Fruit fly (Drosophila melanogaster) whole organism, embryonic: Measurements from ENCODE around the gene CG43896.

Experiments used
- Aef1 ChIP-seq: fragments of 200-800 bp; sonication (Bioruptor generic); IDR thresholded peaks from 3 replicates; pipeline ENCODE4 v1.3.6; 2022; ENCODE audit warnings: missing biosample characterization, missing genetic modification characterization
- Awh ChIP-seq: fragments of 200-800 bp; sonication (Bioruptor generic); IDR thresholded peaks from 2 replicates; pipeline ENCODE4, ENCODE4 v1.3.6; 2022; ENCODE audit warnings: missing biosample characterization, missing genetic modification characterization
- BEAF-32 ChIP-seq: fragments of 200-800 bp; sonication (Bioruptor generic); optimal IDR thresholded peaks from 3 replicates; lab custom pipeline; 2017; ENCODE audit warnings: missing biosample characterization, missing genetic modification characterization, mild to moderate bottlenecking, moderate library complexity, missing genetic modification reagents
- CG1024 ChIP-seq: fragments of 200-800 bp; sonication (Bioruptor generic); IDR thresholded peaks from 2 replicates; pipeline ENCODE4 v1.3.6; 2022; ENCODE audit warnings: missing biosample characterization, missing genetic modification characterization
- CG10321 ChIP-seq: fragments of 200-800 bp; sonication (Bioruptor generic); IDR thresholded peaks from 2 replicates; pipeline ENCODE4 v1.3.6; 2022; ENCODE audit warnings: missing biosample characterization, missing genetic modification characterization
- CG10462 ChIP-seq: fragments of 200-800 bp; sonication (Bioruptor generic); optimal IDR thresholded peaks from 2 replicates; lab custom pipeline; 2016; ENCODE audit warnings: missing biosample characterization, missing genetic modification characterization
- CG10979 ChIP-seq: fragments of 200-800 bp; sonication (Bioruptor generic); optimal IDR thresholded peaks from 2 replicates; lab custom pipeline; 2018; ENCODE audit warnings: missing biosample characterization, mild to moderate bottlenecking, missing genetic modification characterization, moderate library complexity
- CG15601 ChIP-seq: fragments of 200-800 bp; sonication (Bioruptor generic); optimal IDR thresholded peaks from 3 replicates; lab custom pipeline; 2019; ENCODE audit warnings: missing biosample characterization, mild to moderate bottlenecking, missing genetic modification characterization, moderate library complexity
- CG1602 ChIP-seq: fragments of 200-800 bp; sonication (Bioruptor generic); optimal IDR thresholded peaks from 3 replicates; lab custom pipeline; 2016; ENCODE audit warnings: missing biosample characterization, missing genetic modification characterization
- CG17912 ChIP-seq: fragments of 200-800 bp; sonication (Bioruptor generic); optimal IDR thresholded peaks from 2 replicates; lab custom pipeline; 2018; ENCODE audit warnings: missing biosample characterization, mild to moderate bottlenecking, missing genetic modification characterization
- CG18476 ChIP-seq: fragments of 200-800 bp; sonication (Bioruptor generic); optimal IDR thresholded peaks from 2 replicates; lab custom pipeline; 2016; ENCODE audit warnings: missing biosample characterization, mild to moderate bottlenecking, missing genetic modification characterization
- CG2116 ChIP-seq: fragments of 200-800 bp; sonication (Bioruptor generic); optimal IDR thresholded peaks from 3 replicates; lab custom pipeline; 2018; ENCODE audit warnings: missing biosample characterization, mild to moderate bottlenecking, missing genetic modification characterization
- CG31388 ChIP-seq: fragments of 200-800 bp; sonication (Bioruptor generic); optimal IDR thresholded peaks from 2 replicates; lab custom pipeline; 2016; ENCODE audit warnings: missing biosample characterization, missing genetic modification characterization
- CG3281 ChIP-seq: fragments of 200-800 bp; sonication (Bioruptor generic); optimal IDR thresholded peaks from 3 replicates; lab custom pipeline; 2017; ENCODE audit warnings: missing biosample characterization, mild to moderate bottlenecking, missing genetic modification characterization
- CG42726 ChIP-seq: fragments of 200-800 bp; sonication (Bioruptor generic); IDR thresholded peaks from 2 replicates; pipeline ENCODE4 v1.3.6; 2022; ENCODE audit warnings: missing biosample characterization, missing genetic modification characterization; ENCODE audit not compliant: partially characterized antibody
- CG4854 ChIP-seq: fragments of 200-800 bp; sonication (Bioruptor generic); optimal IDR thresholded peaks from 2 replicates; lab custom pipeline; 2016; ENCODE audit warnings: missing biosample characterization, missing genetic modification characterization, inconsistent platforms
- CG6765 ChIP-seq: fragments of 200-800 bp; sonication (Bioruptor generic); optimal IDR thresholded peaks from 3 replicates; lab custom pipeline; 2017; ENCODE audit warnings: missing biosample characterization, mild to moderate bottlenecking, missing genetic modification characterization
- CG8388 ChIP-seq: fragments of 200-800 bp; sonication (Bioruptor generic); optimal IDR thresholded peaks from 2 replicates; lab custom pipeline; 2019; ENCODE audit warnings: missing biosample characterization, mild to moderate bottlenecking, missing genetic modification characterization, moderate library complexity
- CG9932 ChIP-seq: fragments of 200-800 bp; sonication (Bioruptor generic); IDR thresholded peaks from 2 replicates; pipeline ENCODE4 v1.3.6; 2022; ENCODE audit warnings: missing biosample characterization, missing genetic modification characterization
- Chrac-16 ChIP-seq: fragments of 200-800 bp; sonication (Bioruptor generic); optimal IDR thresholded peaks from 3 replicates; lab custom pipeline; 2016; ENCODE audit warnings: missing biosample characterization, missing genetic modification characterization
- D ChIP-seq, 2 experiments: fragments of 200-800 bp in 1 of 2; fragments of >200 bp in 1 of 2; sonication (Bioruptor generic) in 1 of 2; optimal IDR thresholded peaks; 2 replicates in 1 of 2; 3 replicates in 1 of 2; lab custom pipeline; 2017; ENCODE audit warnings: mild to moderate bottlenecking in 1 of 2, missing biosample characterization in 1 of 2, missing genetic modification characterization in 1 of 2, missing genetic modification reagents in 1 of 2
- D19A ChIP-seq: fragments of 200-800 bp; optimal IDR thresholded peaks from 3 replicates; lab custom pipeline; 2019; ENCODE audit warnings: missing biosample characterization, mild to moderate bottlenecking, missing genetic modification characterization, moderate library complexity
- D19B ChIP-seq: fragments of 200-800 bp; sonication (Bioruptor generic); optimal IDR thresholded peaks from 2 replicates; lab custom pipeline; 2017; ENCODE audit warnings: missing biosample characterization, mild to moderate bottlenecking, missing genetic modification characterization
- Doc2 ChIP-seq: fragments of 200-800 bp; sonication (Bioruptor generic); IDR thresholded peaks from 2 replicates; pipeline ENCODE4 v1.3.6; 2022; ENCODE audit warnings: missing biosample characterization, missing genetic modification characterization
- ERR ChIP-seq: fragments of 200-800 bp; sonication (Bioruptor generic); optimal IDR thresholded peaks from 2 replicates; lab custom pipeline; 2016; ENCODE audit warnings: missing biosample characterization, missing genetic modification characterization
- Elba2 ChIP-seq: fragments of 200-800 bp; sonication (Bioruptor generic); optimal IDR thresholded peaks from 3 replicates; lab custom pipeline; 2016; ENCODE audit warnings: missing biosample characterization, missing genetic modification characterization
- HmgZ ChIP-seq: fragments of 200-800 bp; sonication (Bioruptor generic); optimal IDR thresholded peaks from 2 replicates; lab custom pipeline; 2018; ENCODE audit warnings: missing biosample characterization, mild to moderate bottlenecking, missing genetic modification characterization
- Jarid2 ChIP-seq: fragments of 200-800 bp; sonication (Bioruptor generic); optimal IDR thresholded peaks from 3 replicates; lab custom pipeline; 2017; ENCODE audit warnings: mild to moderate bottlenecking, missing biosample characterization, missing genetic modification reagents, missing genetic modification characterization
- Lpt ChIP-seq: fragments of >200 bp; optimal IDR thresholded peaks from 2 replicates; lab custom pipeline; 2018; ENCODE audit warnings: missing biosample characterization, missing genetic modification characterization
- PHDP ChIP-seq: fragments of 200-800 bp; sonication (Bioruptor generic); optimal IDR thresholded peaks from 3 replicates; lab custom pipeline; 2018; ENCODE audit warnings: missing biosample characterization, mild to moderate bottlenecking, missing genetic modification characterization, moderate library complexity
- Ptx1 ChIP-seq: fragments of 200-800 bp; sonication (Bioruptor generic); IDR thresholded peaks from 2 replicates; pipeline ENCODE4 v1.3.6; 2022; ENCODE audit warnings: missing biosample characterization, missing genetic modification characterization
- Side ChIP-seq: fragments of 200-800 bp; sonication (Bioruptor generic); optimal IDR thresholded peaks from 2 replicates; lab custom pipeline; 2016; ENCODE audit warnings: missing biosample characterization, missing genetic modification characterization
- Sry-β ChIP-seq: fragments of 200-800 bp; sonication (Bioruptor generic); optimal IDR thresholded peaks from 2 replicates; lab custom pipeline; 2018; ENCODE audit warnings: missing biosample characterization, mild to moderate bottlenecking, missing genetic modification characterization, moderate library complexity
- Ssrp ChIP-seq: fragments of 200-800 bp; sonication (Bioruptor generic); optimal IDR thresholded peaks from 2 replicates; lab custom pipeline; 2018; ENCODE audit warnings: missing biosample characterization, mild to moderate bottlenecking, missing genetic modification characterization, moderate library complexity
- bab2 ChIP-seq: fragments of 200-800 bp; sonication (Bioruptor generic); optimal IDR thresholded peaks from 2 replicates; lab custom pipeline; 2016; ENCODE audit warnings: missing biosample characterization, missing genetic modification characterization
- bbx ChIP-seq: fragments of 200-800 bp; sonication (Bioruptor generic); IDR thresholded peaks from 2 replicates; pipeline ENCODE4 v1.3.6; 2022; ENCODE audit warnings: missing biosample characterization, missing genetic modification characterization; ENCODE audit not compliant: partially characterized antibody
- disco-r ChIP-seq: fragments of 200-800 bp; sonication (Bioruptor generic); optimal IDR thresholded peaks from 2 replicates; lab custom pipeline; 2016; ENCODE audit warnings: missing biosample characterization, missing genetic modification characterization
- gcm2 ChIP-seq: fragments of 200-800 bp; sonication (Bioruptor generic); optimal IDR thresholded peaks from 2 replicates; lab custom pipeline; 2016; ENCODE audit warnings: missing biosample characterization, missing genetic modification characterization
- h ChIP-seq: fragments of >200 bp; optimal IDR thresholded peaks from 2 replicates; lab custom pipeline; 2017
- ham ChIP-seq: fragments of 200-800 bp; sonication (Bioruptor generic); IDR thresholded peaks from 2 replicates; pipeline ENCODE4 v1.3.6; 2022; ENCODE audit warnings: missing biosample characterization, missing genetic modification characterization
- her ChIP-seq: fragments of 200-800 bp; sonication (Bioruptor generic); optimal IDR thresholded peaks from 2 replicates; lab custom pipeline; 2016; ENCODE audit warnings: missing biosample characterization, missing genetic modification characterization
- nom ChIP-seq: fragments of 200-800 bp; sonication (Bioruptor generic); optimal IDR thresholded peaks from 2 replicates; lab custom pipeline; 2017; ENCODE audit warnings: missing biosample characterization, missing genetic modification characterization, mild to moderate bottlenecking, moderate library complexity, missing genetic modification reagents
- pan ChIP-seq, 4 experiments: fragments of >200 bp in 3 of 4; fragments of 200-800 bp in 1 of 4; sonication (Bioruptor generic) in 1 of 4; optimal IDR thresholded peaks in 3 of 4; IDR thresholded peaks in 1 of 4; 2 replicates each; pipeline versions ENCODE4 v1.3.6 to Lab custom; 2017 to 2022; ENCODE audit warnings: missing biosample characterization in 2 of 4, missing genetic modification characterization in 2 of 4, mixed read lengths in 1 of 4
- tgo ChIP-seq: fragments of 200-800 bp; sonication (Bioruptor generic); IDR thresholded peaks from 3 replicates; pipeline ENCODE4 v1.3.6; 2022; ENCODE audit warnings: missing biosample characterization, missing genetic modification characterization
- tio ChIP-seq: fragments of 200-800 bp; sonication (Bioruptor generic); optimal IDR thresholded peaks from 2 replicates; lab custom pipeline; 2017; ENCODE audit warnings: missing biosample characterization, missing genetic modification characterization, inconsistent platforms
- trem ChIP-seq: fragments of 200-800 bp; optimal IDR thresholded peaks from 3 replicates; lab custom pipeline; 2019; ENCODE audit warnings: missing biosample characterization, mild to moderate bottlenecking, missing genetic modification characterization, moderate library complexity
- twi ChIP-seq: fragments of 200-800 bp; optimal IDR thresholded peaks from 2 replicates; lab custom pipeline; 2019; ENCODE audit warnings: missing biosample characterization, mild to moderate bottlenecking, missing genetic modification characterization, moderate library complexity

Gene CG43896

DNA sequence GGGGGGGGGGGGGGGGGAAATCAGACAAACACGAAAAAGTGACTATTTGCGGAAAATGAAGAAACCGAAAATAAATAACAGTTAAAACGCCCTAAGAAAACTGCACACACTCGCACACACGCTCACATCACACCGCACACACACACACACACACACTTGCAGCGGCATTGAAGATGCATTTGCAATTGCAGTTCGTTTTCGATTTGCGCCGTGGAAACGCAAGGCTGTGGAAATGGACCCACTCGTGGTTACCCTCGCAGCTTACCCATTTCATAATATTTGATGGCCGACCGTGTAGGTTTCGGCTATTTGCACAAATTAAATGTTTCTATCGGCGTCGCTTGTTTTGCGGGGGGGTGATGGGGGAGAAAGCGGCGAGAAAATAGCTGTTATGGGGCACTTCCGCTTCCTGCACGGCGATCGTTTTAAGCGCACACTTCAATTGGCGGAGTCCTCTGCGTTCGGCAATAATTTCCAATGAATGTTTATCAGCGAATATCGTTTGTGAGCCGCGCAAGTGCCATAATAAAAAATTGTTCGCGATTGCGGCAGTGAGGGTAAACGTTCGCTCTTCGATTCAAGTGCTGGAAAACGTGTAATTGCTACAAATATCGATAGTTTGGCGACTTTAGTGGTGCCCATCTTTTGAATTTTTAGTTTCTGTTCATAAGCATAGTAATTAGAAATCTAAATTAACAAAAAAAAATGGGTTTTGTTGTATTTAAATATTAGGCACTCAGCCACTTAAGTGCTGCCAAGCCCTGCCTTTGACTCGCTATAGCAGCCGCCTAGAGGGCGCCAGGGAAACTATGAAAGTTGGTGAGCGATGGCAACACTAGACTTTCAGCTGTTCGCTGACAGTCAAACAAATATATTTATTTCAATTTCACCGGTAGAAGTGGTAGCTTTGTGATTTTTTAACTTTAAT lies 26.7 kb downstream of the CG43896 start, which contains the start of the genes Pop2 and CG6928 (continued):
- TF ChIP-seq Lpt (GFP tag; lab: Kevin White, UChicago) = no peak
- TF ChIP-seq Side = peak; percentile 60
- TF ChIP-seq tgo (GFP tag; lab: Robert Waterston, UW) = peak; percentile 45; the same call in 2 of the 3 replicates
- TF ChIP-seq her = peak; percentile 76
- TF ChIP-seq Jarid2 = peak; percentile 11
- TF ChIP-seq CG1024 (GFP tag; lab: Robert Waterston, UW) = 0 out of 2 replicates have a peak, but pooled peaks have one; percentile 9
- TF ChIP-seq Aef1 (GFP tag; lab: Robert Waterston, UW) = peak; percentile 62
- TF ChIP-seq CG4854 (GFP tag; lab: Kevin White, UChicago) = peak; percentile 74
- no peak for TF ChIP-seq Doc2 (GFP tag; lab: Robert Waterston, UW)
- peak; percentile 85 for TF ChIP-seq Ptx1
- TF ChIP-seq Chrac-16 (GFP tag; lab: Kevin White, UChicago) = peak; percentile 84
- peak; percentile 81 for TF ChIP-seq CG1602 (GFP tag; lab: Kevin White, UChicago)
- no peak for TF ChIP-seq nom
- peak; percentile 57; the same call in 1 of the 2 replicates for TF ChIP-seq CG42726 (GFP tag; lab: Robert Waterston, UW)
- TF ChIP-seq CG18476 (GFP tag; lab: Kevin White, UChicago) = peak; percentile 62
- no peak for TF ChIP-seq h
- peak; percentile 61 for TF ChIP-seq CG31388 (GFP tag; lab: Kevin White, UChicago)
- TF ChIP-seq CG15601 (tag; lab: Kevin White, UChicago) = peak; percentile 73
- TF ChIP-seq CG6765 (GFP tag; lab: Kevin White, UChicago) = no peak
- peak; percentile 25 for TF ChIP-seq Sry-β
- peak; percentile 93 for TF ChIP-seq BEAF-32 (GFP tag; lab: Kevin White, UChicago)
- TF ChIP-seq CG2116 (GFP tag; lab: Kevin White, UChicago) = peak; percentile 85
- TF ChIP-seq disco-r (GFP tag; lab: Kevin White, UChicago) = peak; percentile 72
- TF ChIP-seq Elba2 (GFP tag; lab: Kevin White, UChicago) = no peak
- no peak for TF ChIP-seq Awh (GFP tag; lab: Robert Waterston, UW)
- peak; percentile 79 for TF ChIP-seq bbx (GFP tag; lab: Robert Waterston, UW)
- TF ChIP-seq ERR (GFP tag; lab: Kevin White, UChicago) = peak; percentile 59
- TF ChIP-seq D19B (GFP tag; lab: Kevin White, UChicago) = peak; percentile 19
- no peak for TF ChIP-seq pan (optimal IDR thresholded peaks at IDR 0.05; lab: Kevin White, UChicago)
- peak in 1 of 2 experiments; percentile 34 for TF ChIP-seq pan (GFP tag; optimal IDR thresholded peaks at IDR 0.05 in 1 of 2, IDR thresholded peaks at IDR 0.05 in 1 of 2)
- no peak for TF ChIP-seq CG10321 (GFP tag; lab: Robert Waterston, UW)
- no peak for TF ChIP-seq D19A
- TF ChIP-seq tio = peak; percentile 59
- peak; percentile 52 for TF ChIP-seq CG3281
- peak; percentile 86 for TF ChIP-seq trem (tag; lab: Kevin White, UChicago)
- peak; percentile 48 for TF ChIP-seq twi (tag; lab: Kevin White, UChicago)
- TF ChIP-seq bab2 (GFP tag; lab: Kevin White, UChicago) = peak; percentile 86
- peak; percentile 78 for TF ChIP-seq CG8388 (GFP tag; lab: Kevin White, UChicago)
- TF ChIP-seq ham (GFP tag; lab: Robert Waterston, UW) = 0 out of 2 replicates have a peak, but pooled peaks have one; percentile 39
- peak; percentile 51 for TF ChIP-seq CG10979 (tag; lab: Kevin White, UChicago)
- TF ChIP-seq D (optimal IDR thresholded peaks at IDR 0.05; lab: Kevin White, UChicago) = no peak
- no peak for TF ChIP-seq D (GFP tag; optimal IDR thresholded peaks at IDR 0.05; lab: Kevin White, UChicago)
- TF ChIP-seq PHDP (tag; lab: Kevin White, UChicago) = peak; percentile 57
- peak; percentile 80 for TF ChIP-seq HmgZ (tag; lab: Kevin White, UChicago)
- TF ChIP-seq CG17912 (GFP tag; lab: Kevin White, UChicago) = no peak
- TF ChIP-seq Ssrp (tag; lab: Kevin White, UChicago) = peak; percentile 48
- TF ChIP-seq CG9932 (GFP tag; lab: Robert Waterston, UW) = peak; percentile 88
- peak; percentile 2 for TF ChIP-seq gcm2
- TF ChIP-seq CG10462 (GFP tag; lab: Kevin White, UChicago) = peak; percentile 13
